Worm (Caenorhabditis elegans) whole organism, L1 larva: Measurements from ENCODE around the gene F36D3.5.

ENCODE experiments used
- C04F5.9 ChIP-seq: sonication (generic microtip); optimal IDR thresholded peaks from 2 replicates; lab custom pipeline; 2016; ENCODE audit warnings: missing genetic modification characterization, missing compliant biosample characterization
- F16B12.6 ChIP-seq: fragments of 150-350 bp; optimal IDR thresholded peaks from 2 replicates; lab custom pipeline; 2014; ENCODE audit warnings: missing biosample characterization, missing genetic modification characterization
- Y116A8C.19 ChIP-seq: sonication (generic microtip); optimal IDR thresholded peaks from 2 replicates; lab custom pipeline; 2016; ENCODE audit warnings: missing compliant biosample characterization, missing genetic modification characterization, borderline replicate concordance
- aha-1 ChIP-seq: fragments of 150-350 bp; optimal IDR thresholded peaks from 2 replicates; lab custom pipeline; 2014; ENCODE audit warnings: missing biosample characterization, missing genetic modification characterization
- alr-1 ChIP-seq: fragments of 200-800 bp; sonication (Bioruptor generic); optimal IDR thresholded peaks from 2 replicates; lab custom pipeline; 2018; ENCODE audit warnings: borderline replicate concordance, mild to moderate bottlenecking, missing genetic modification characterization, missing compliant biosample characterization
- blmp-1 ChIP-seq: fragments of 150-350 bp; optimal IDR thresholded peaks from 2 replicates; lab custom pipeline; 2014; ENCODE audit warnings: missing biosample characterization, missing genetic modification characterization
- ceh-63 ChIP-seq: fragments of 200-800 bp; sonication (Bioruptor generic); optimal IDR thresholded peaks from 2 replicates; lab custom pipeline; 2018; ENCODE audit warnings: mild to moderate bottlenecking, missing genetic modification characterization, missing compliant biosample characterization
- ceh-8 ChIP-seq: fragments of 200-800 bp; sonication (Bioruptor generic); optimal IDR thresholded peaks from 2 replicates; lab custom pipeline; 2018; ENCODE audit warnings: mild to moderate bottlenecking, missing genetic modification characterization, moderate library complexity, missing compliant biosample characterization
- ceh-82 ChIP-seq, 3 experiments: fragments of 150-350 bp in 1 of 3; sonication (generic microtip) in 2 of 3; optimal IDR thresholded peaks; 2 replicates each; lab custom pipeline; 2014 to 2017; ENCODE audit warnings: missing biosample characterization in 3 of 3, missing genetic modification characterization in 3 of 3
- ceh-88 ChIP-seq: fragments of 200-800 bp; sonication (Bioruptor generic); IDR thresholded peaks from 2 replicates; pipeline ENCODE4 v1.3.6; 2022; ENCODE audit warnings: missing genetic modification characterization, missing compliant biosample characterization
- ceh-90 ChIP-seq: sonication (generic microtip); optimal IDR thresholded peaks from 2 replicates; lab custom pipeline; 2016; ENCODE audit warnings: missing genetic modification characterization, missing compliant biosample characterization
- ces-1 ChIP-seq: fragments of 150-350 bp; optimal IDR thresholded peaks from 2 replicates; lab custom pipeline; 2014; ENCODE audit warnings: missing biosample characterization, missing genetic modification reagents, missing genetic modification characterization
- dpl-1 ChIP-seq, 3 experiments: fragments of 150-350 bp in 2 of 3; sonication (generic microtip) in 1 of 3; optimal IDR thresholded peaks; 2 replicates each; lab custom pipeline; 2014 to 2017; ENCODE audit warnings: missing biosample characterization in 3 of 3, missing genetic modification characterization in 3 of 3, missing genetic modification reagents in 3 of 3
- dsc-1 ChIP-seq: sonication (generic microtip); optimal IDR thresholded peaks from 2 replicates; lab custom pipeline; 2016; ENCODE audit warnings: mild to moderate bottlenecking, missing genetic modification characterization, missing compliant biosample characterization
- efl-1 ChIP-seq, 4 experiments: fragments of 150-350 bp; optimal IDR thresholded peaks in 3 of 4; peaks in 1 of 4; 1 replicate in 1 of 4; 2 replicates in 3 of 4; lab custom pipeline; 2014; ENCODE audit warnings: missing biosample characterization in 2 of 4, missing genetic modification characterization in 2 of 4, missing genetic modification reagents in 2 of 4
- efl-3 ChIP-seq: fragments of 200-800 bp; sonication (Bioruptor generic); optimal IDR thresholded peaks from 2 replicates; lab custom pipeline; 2018; ENCODE audit warnings: mild to moderate bottlenecking, missing genetic modification characterization, missing compliant biosample characterization
- egl-13 ChIP-seq: sonication (generic microtip); optimal IDR thresholded peaks from 2 replicates; lab custom pipeline; 2016; ENCODE audit warnings: missing genotype, missing genetic modification reagents, missing genetic modification characterization, missing compliant biosample characterization
- ets-5 ChIP-seq: fragments of 200-800 bp; sonication (Bioruptor generic); IDR thresholded peaks from 2 replicates; pipeline ENCODE4 v1.3.6; 2022; ENCODE audit warnings: missing genetic modification characterization, missing compliant biosample characterization
- fkh-10 ChIP-seq: sonication (generic microtip); optimal IDR thresholded peaks from 2 replicates; lab custom pipeline; 2017; ENCODE audit warnings: missing biosample characterization, missing genetic modification reagents, missing genetic modification characterization
- fkh-8 ChIP-seq: sonication (generic microtip); optimal IDR thresholded peaks from 2 replicates; lab custom pipeline; 2016; ENCODE audit warnings: mild to moderate bottlenecking, missing genetic modification characterization, missing compliant biosample characterization
- hlh-4 ChIP-seq: sonication (generic microtip); optimal IDR thresholded peaks from 2 replicates; lab custom pipeline; 2016; ENCODE audit warnings: mild to moderate bottlenecking, missing genetic modification characterization, missing compliant biosample characterization
- hpl-2 ChIP-seq: fragments of 150-350 bp; optimal IDR thresholded peaks from 2 replicates; lab custom pipeline; 2014; ENCODE audit warnings: missing biosample characterization, missing genetic modification reagents, missing genetic modification characterization
- lin-13 ChIP-seq: fragments of 150-350 bp; optimal IDR thresholded peaks from 2 replicates; lab custom pipeline; 2014; ENCODE audit warnings: missing biosample characterization, missing genetic modification reagents, missing genetic modification characterization
- lin-14 ChIP-seq: fragments of 200-800 bp; sonication (Bioruptor generic); optimal IDR thresholded peaks from 2 replicates; lab custom pipeline; 2018; ENCODE audit warnings: mild to moderate bottlenecking, missing genetic modification characterization, moderate library complexity, missing compliant biosample characterization
- lin-15B ChIP-seq: fragments of 150-350 bp; sonication (generic microtip); optimal IDR thresholded peaks from 3 replicates; lab custom pipeline; 2014; ENCODE audit warnings: missing biosample characterization, missing genetic modification characterization
- lin-35 ChIP-seq, 2 experiments: fragments of 150-350 bp; optimal IDR thresholded peaks; 2 replicates each; lab custom pipeline; 2014; ENCODE audit warnings: missing biosample characterization in 2 of 2, missing genetic modification characterization in 2 of 2, missing genetic modification reagents in 2 of 2
- lir-3 ChIP-seq: sonication (generic microtip); optimal IDR thresholded peaks from 2 replicates; lab custom pipeline; 2016; ENCODE audit warnings: mild to moderate bottlenecking, missing genetic modification characterization, moderate library complexity, missing compliant biosample characterization; ENCODE audit not compliant: poor library complexity
- lsy-2 ChIP-seq, 2 experiments: fragments of 150-350 bp; optimal IDR thresholded peaks; 2 replicates each; lab custom pipeline; 2014; ENCODE audit warnings: missing biosample characterization in 2 of 2, missing genetic modification characterization in 2 of 2
- mab-9 ChIP-seq: fragments of 200-800 bp; sonication (Bioruptor generic); IDR thresholded peaks from 2 replicates; pipeline ENCODE4 v1.3.6; 2022; ENCODE audit warnings: missing genetic modification reagents, missing genetic modification characterization, missing compliant biosample characterization
- mef-2 ChIP-seq: fragments of 150-350 bp; optimal IDR thresholded peaks from 2 replicates; lab custom pipeline; 2014; ENCODE audit warnings: missing biosample characterization, missing genetic modification characterization
- nhr-19 ChIP-seq: fragments of 200-800 bp; sonication (Bioruptor generic); conservative IDR thresholded peaks from 2 replicates; pipeline ENCODE4 v1.3.6; 2022; ENCODE audit warnings: missing genetic modification characterization, missing compliant biosample characterization
- nhr-20 ChIP-seq: sonication (generic microtip); optimal IDR thresholded peaks from 2 replicates; lab custom pipeline; 2016; ENCODE audit warnings: mild to moderate bottlenecking, missing genetic modification characterization, missing compliant biosample characterization
- nhr-47 ChIP-seq: sonication (generic microtip); optimal IDR thresholded peaks from 2 replicates; lab custom pipeline; 2016; ENCODE audit warnings: mild to moderate bottlenecking, missing genetic modification characterization, moderate library complexity, missing compliant biosample characterization
- nhr-85 ChIP-seq: sonication (generic microtip); peaks from one replicate; lab custom pipeline; 2016; ENCODE audit warnings: missing genetic modification characterization, inconsistent platforms, missing compliant biosample characterization
- nhr-90 ChIP-seq: sonication (generic microtip); optimal IDR thresholded peaks from 2 replicates; lab custom pipeline; 2016; ENCODE audit warnings: mild to moderate bottlenecking, missing genetic modification characterization, missing compliant biosample characterization; ENCODE audit not compliant: poor library complexity
- pax-3 ChIP-seq: fragments of 200-800 bp; sonication (Bioruptor generic); optimal IDR thresholded peaks from 2 replicates; lab custom pipeline; 2018; ENCODE audit warnings: mild to moderate bottlenecking, missing genetic modification characterization, moderate library complexity, missing compliant biosample characterization
- rnt-1 ChIP-seq: sonication (generic microtip); optimal IDR thresholded peaks from 2 replicates; lab custom pipeline; 2016; ENCODE audit warnings: mild to moderate bottlenecking, missing genetic modification characterization, moderate library complexity, missing compliant biosample characterization
- snpc-4 ChIP-seq: fragments of 150-350 bp; optimal IDR thresholded peaks from 2 replicates; lab custom pipeline; 2014; ENCODE audit warnings: missing biosample characterization, missing genetic modification characterization
- snu-23 ChIP-seq: sonication (generic microtip); optimal IDR thresholded peaks from 2 replicates; lab custom pipeline; 2016; ENCODE audit warnings: missing genetic modification characterization, missing compliant biosample characterization
- tbx-2 ChIP-seq: sonication (generic microtip); optimal IDR thresholded peaks from 2 replicates; lab custom pipeline; 2016; ENCODE audit warnings: missing genetic modification characterization, missing compliant biosample characterization
- tlp-1 ChIP-seq: fragments of 150-350 bp; optimal IDR thresholded peaks from 2 replicates; lab custom pipeline; 2014; ENCODE audit warnings: missing biosample characterization, missing genetic modification characterization
- unc-130 ChIP-seq: fragments of 150-350 bp; optimal IDR thresholded peaks from 2 replicates; lab custom pipeline; 2017; ENCODE audit warnings: missing biosample characterization, missing genetic modification characterization, inconsistent platforms
- unc-62 ChIP-seq: fragments of 150-350 bp; optimal IDR thresholded peaks from 2 replicates; lab custom pipeline; 2014; ENCODE audit warnings: missing biosample characterization, missing genetic modification reagents, missing genetic modification characterization
- unc-86 ChIP-seq: sonication (generic microtip); optimal IDR thresholded peaks from 2 replicates; lab custom pipeline; 2016; ENCODE audit warnings: missing genetic modification characterization, missing compliant biosample characterization
- unc-98 ChIP-seq: fragments of 200-800 bp; sonication (Bioruptor generic); IDR thresholded peaks from 2 replicates; pipeline ENCODE4 v1.3.6; 2022; ENCODE audit warnings: missing genetic modification characterization, missing compliant biosample characterization
- xbp-1 ChIP-seq: sonication (generic microtip); optimal IDR thresholded peaks from 2 replicates; lab custom pipeline; 2016; ENCODE audit warnings: missing genetic modification characterization, missing compliant biosample characterization
- ztf-4 ChIP-seq: fragments of 150-350 bp; optimal IDR thresholded peaks from 2 replicates; lab custom pipeline; 2014; ENCODE audit warnings: missing biosample characterization, missing genetic modification characterization

Gene F36D3.5

DNA sequence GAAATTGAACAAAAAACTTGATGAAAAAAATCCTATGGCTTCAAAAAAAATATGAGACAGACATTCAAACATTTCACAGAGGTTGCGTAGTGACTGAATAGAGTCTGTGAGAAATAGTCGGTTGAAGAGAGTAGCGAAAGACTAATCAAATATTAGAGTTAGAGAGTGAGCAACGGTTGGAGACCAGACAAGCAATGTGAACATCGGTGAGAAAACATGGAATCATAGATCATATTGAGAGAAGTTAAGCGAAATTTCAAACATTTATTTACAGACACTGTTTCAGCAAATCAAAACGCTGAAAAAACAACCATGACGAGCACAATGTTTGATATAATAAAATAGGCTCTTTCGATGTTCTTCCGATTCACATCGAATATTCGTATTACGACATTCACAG lies 8.4 kb downstream of the F36D3.5 start:
- no peak for TF ChIP-seq hpl-2 (GFP tag; lab: Kevin White, UChicago)
- TF ChIP-seq lin-14 (GFP tag; lab: Kevin White, UChicago) = peak; percentile 8
- TF ChIP-seq Y116A8C.19 (tag; lab: Kevin White, UChicago) = no peak
- TF ChIP-seq mab-9 (GFP tag; lab: Robert Waterston, UW) = no peak
- no peak for TF ChIP-seq hlh-4
- no peak for TF ChIP-seq fkh-8 (tag; lab: Kevin White, UChicago)
- TF ChIP-seq, all 84 proteins: peak for 1

DNA sequence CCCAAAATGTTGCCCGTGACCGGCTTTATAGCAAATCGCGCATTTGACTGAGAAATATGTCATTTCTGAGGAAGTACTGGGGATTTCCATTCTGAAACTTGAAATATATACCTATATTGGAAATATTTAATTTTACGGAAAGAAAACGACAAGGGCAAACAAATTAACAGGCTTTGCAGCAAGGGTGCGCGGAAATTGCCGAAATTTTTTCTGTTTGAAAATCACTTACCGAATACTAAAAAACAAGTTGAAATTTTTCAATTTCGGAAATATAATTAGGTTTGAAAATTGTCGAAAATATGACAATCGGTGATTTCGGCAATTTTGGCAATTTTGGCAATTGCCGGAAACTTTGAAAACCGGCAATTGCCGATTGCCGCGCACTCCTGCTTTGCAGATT lies 9.2 kb downstream of the F36D3.5 start, which contains the start of gene nhr-54:
TSS of gene nhr-54 (minus strand) at position 101 of the 400 bp plus-strand sequence.
- no peak for TF ChIP-seq hpl-2 (GFP tag; lab: Kevin White, UChicago)
- no peak for TF ChIP-seq nhr-19 (GFP tag; lab: Robert Waterston, UW)
- no peak for TF ChIP-seq tbx-2
- TF ChIP-seq nhr-85 (tag; lab: Kevin White, UChicago) = no peak
- no peak for TF ChIP-seq unc-62 (GFP tag; lab: Kevin White, UChicago)
- no peak for TF ChIP-seq lin-15B
- TF ChIP-seq ces-1 (GFP tag; lab: Kevin White, UChicago) = no peak
- TF ChIP-seq ceh-82 (tag; optimal IDR thresholded peaks at IDR 0.05; lab: Kevin White, UChicago) = no peak
- no peak for TF ChIP-seq egl-13 (tag; lab: Kevin White, UChicago)
- no peak for TF ChIP-seq ets-5
- no peak for TF ChIP-seq C04F5.9 (tag; lab: Kevin White, UChicago)
- TF ChIP-seq unc-86 (tag; lab: Kevin White, UChicago) = no peak
- no peak for TF ChIP-seq ceh-88
- no peak for TF ChIP-seq unc-98 (GFP tag; lab: Robert Waterston, UW)
- TF ChIP-seq ceh-8 = no peak
- TF ChIP-seq ceh-90 (tag; lab: Kevin White, UChicago) = no peak
- no peak for TF ChIP-seq fkh-10
- TF ChIP-seq alr-1 = no peak

DNA sequence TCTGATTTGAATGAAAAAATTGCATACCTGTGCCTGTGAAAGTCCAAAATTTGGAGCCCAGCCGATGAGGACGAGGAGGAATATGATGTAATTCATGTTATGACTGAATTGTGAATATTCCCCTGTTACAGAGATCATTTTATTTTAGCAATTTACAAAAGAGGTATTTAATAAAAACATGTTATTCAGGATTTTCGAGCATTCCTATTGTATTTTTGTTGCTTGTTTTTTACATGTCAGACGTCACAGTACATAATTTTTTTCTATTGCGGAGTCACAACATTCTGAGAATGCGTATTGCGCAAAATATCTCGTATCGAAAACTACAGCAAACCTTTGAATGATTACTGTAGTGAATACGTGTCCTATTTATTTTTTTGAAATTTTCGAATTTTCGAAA lies 11.9 kb downstream of the F36D3.5 start, which contains the start of gene F36D3.14:
TSS of gene F36D3.14 (minus strand) at position 101 of the 400 bp plus-strand sequence.
- TF ChIP-seq nhr-19 (GFP tag; lab: Robert Waterston, UW) = no peak
- no peak for TF ChIP-seq lin-15B
- no peak for TF ChIP-seq blmp-1
- TF ChIP-seq lin-14 (GFP tag; lab: Kevin White, UChicago) = no peak
- TF ChIP-seq nhr-20 = no peak
- no peak for TF ChIP-seq nhr-85 (tag; lab: Kevin White, UChicago)
- TF ChIP-seq aha-1 (tag; lab: Kevin White, UChicago) = no peak
- TF ChIP-seq unc-130 (tag; lab: Kevin White, UChicago) = no peak
- no peak for TF ChIP-seq ceh-63 (GFP tag; lab: Kevin White, UChicago)
- TF ChIP-seq pax-3 (tag; lab: Kevin White, UChicago) = no peak
- TF ChIP-seq snu-23 = no peak
- no peak for TF ChIP-seq tlp-1 (tag; lab: Kevin White, UChicago)
- no peak for TF ChIP-seq F16B12.6 (tag; lab: Kevin White, UChicago)
- TF ChIP-seq tbx-2 = no peak
- TF ChIP-seq dsc-1 (tag; lab: Kevin White, UChicago) = no peak

DNA sequence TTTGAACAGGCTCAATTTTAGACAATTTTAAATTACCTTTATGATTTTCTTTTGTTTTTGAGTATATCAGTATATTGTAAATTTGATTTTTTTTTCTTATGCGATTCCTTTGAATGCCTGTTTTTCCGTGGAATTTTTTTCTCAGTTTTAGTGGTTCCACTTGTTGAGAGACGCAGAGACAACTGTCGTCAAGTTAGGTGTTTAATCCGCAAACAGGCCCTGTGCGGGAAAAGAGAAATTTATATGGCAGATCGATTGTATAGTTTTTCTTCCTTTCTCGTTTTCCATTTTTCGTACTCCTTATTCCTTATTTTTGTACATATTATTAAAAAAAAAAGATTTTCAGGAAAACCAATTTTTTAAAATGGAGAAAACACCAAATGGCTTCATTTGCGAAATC lies 16.0 kb downstream of the F36D3.5 start, which contains the start of gene F36D3.1:
TSS of gene F36D3.1 (plus strand) at position 347 of the 400 bp plus-strand sequence.
- TF ChIP-seq nhr-47 (tag; lab: Kevin White, UChicago) (peak; percentile 58), lin-35 (GFP tag; optimal IDR thresholded peaks at IDR 0.05; lab: Kevin White, UChicago) (peak; percentile 78 to 92), nhr-90 (tag; lab: Kevin White, UChicago) (peak; percentile 15), lsy-2 (tag; optimal IDR thresholded peaks at IDR 0.05; lab: Kevin White, UChicago) (peak; percentile 57 to 83), tbx-2 (peak; percentile 28), F16B12.6 (tag; lab: Kevin White, UChicago) (peak; percentile 84), ceh-82 (tag; optimal IDR thresholded peaks at IDR 0.05; lab: Kevin White, UChicago) (peak; percentile 17 to 49 (median 28)), rnt-1 (tag; lab: Kevin White, UChicago) (peak; percentile 63), xbp-1 (tag; lab: Kevin White, UChicago) (peak; percentile 39), efl-3 (no peak), snpc-4 (tag; lab: Kevin White, UChicago) (peak; percentile 38), mef-2 (tag; lab: Kevin White, UChicago) (no peak), ztf-4 (tag; lab: Kevin White, UChicago) (no peak), lin-13 (GFP tag; lab: Kevin White, UChicago) (peak; percentile 45), unc-86 (tag; lab: Kevin White, UChicago) (peak; percentile 7), dpl-1 (GFP tag; optimal IDR thresholded peaks at IDR 0.05; lab: Kevin White, UChicago) (peak; percentile 83 to 90 (median 85)), lir-3 (tag; lab: Kevin White, UChicago) (no peak), unc-130 (tag; lab: Kevin White, UChicago) (peak; percentile 59), lin-15B (peak; percentile 26), efl-1 (optimal IDR thresholded peaks at IDR 0.05; lab: Kevin White, UChicago) (peak; percentile 91 to 92), efl-1 (GFP tag; optimal IDR thresholded peaks at IDR 0.05 in 1 of 2; lab: Kevin White, UChicago) (peak; percentile 88 to 99)
